Worm (Caenorhabditis elegans) whole organism, midembryonic: Measurements from ENCODE around the gene nep-2.

Source experiments
- T22C8.4 ChIP-seq: fragments of 200-800 bp; sonication (Bioruptor generic); IDR thresholded peaks from 2 replicates; pipeline ENCODE4 v1.3.6; 2022; ENCODE audit warnings: missing genetic modification characterization, missing compliant biosample characterization
- flt-1 ChIP-seq: fragments of 200-800 bp; sonication (Bioruptor generic); IDR thresholded peaks from 2 replicates; pipeline ENCODE4 v1.3.6; 2022; ENCODE audit warnings: missing genetic modification characterization, missing compliant biosample characterization
- tab-1 ChIP-seq: fragments of 200-800 bp; sonication (Bioruptor generic); IDR thresholded peaks from 2 replicates; pipeline ENCODE4 v1.3.6; 2022; ENCODE audit warnings: missing genetic modification characterization, missing compliant biosample characterization
- ztf-23 ChIP-seq: fragments of 200-800 bp; sonication (Bioruptor generic); IDR thresholded peaks from 2 replicates; pipeline ENCODE4 v1.3.6; 2022; ENCODE audit warnings: missing genetic modification reagents, missing genetic modification characterization, missing compliant biosample characterization

ce11 chrII:2677534-2678168 lies 47.9 kb downstream of the nep-2 start, which contains the start of gene F22E5.17:
- TF ChIP-seq T22C8.4 (GFP tag; lab: Robert Waterston, UW) (no peak), flt-1 (GFP tag; lab: Robert Waterston, UW) (no peak), ztf-23 (GFP tag; lab: Robert Waterston, UW) (no peak), tab-1 (no peak)
